Worm (Caenorhabditis elegans): Measurements from ENCODE around the gene vab-2.

The vab-2 gene

ce11 chrIV:3733287-3733686 is 33.3 kb downstream of the vab-2 start:
- TF ChIP-seq pqm-1 (tag; optimal IDR thresholded peaks at IDR 0.05) (no peak), nhr-11 (tag; optimal IDR thresholded peaks at IDR 0.05) (no peak), nhr-237 (tag; optimal IDR thresholded peaks at IDR 0.05) (no peak), zag-1 (tag; optimal IDR thresholded peaks at IDR 0.05) (no peak), skn-1 (tag; optimal IDR thresholded peaks at IDR 0.05) (no peak), nhr-25 (tag; optimal IDR thresholded peaks at IDR 0.05) (no peak), daf-12 (tag; optimal IDR thresholded peaks at IDR 0.05) (no peak), ceh-82 (tag; optimal IDR thresholded peaks at IDR 0.05) (no peak), ztf-11 (tag; optimal IDR thresholded peaks at IDR 0.05) (no peak)

ce11 chrIV:3731430-3731829 is 35.2 kb downstream of the vab-2 start:
- TF ChIP-seq jun-1 (tag; optimal IDR thresholded peaks at IDR 0.05): no peak
- TF ChIP-seq nhr-67 (tag; optimal IDR thresholded peaks at IDR 0.05): no peak
- no peak for TF ChIP-seq ama-1 (optimal IDR thresholded peaks at IDR 0.05)
- TF ChIP-seq elt-1 (tag; optimal IDR thresholded peaks at IDR 0.05): no peak
- TF ChIP-seq nhr-76 (tag; optimal IDR thresholded peaks at IDR 0.05): no peak
- no peak for TF ChIP-seq ceh-28 (tag; optimal IDR thresholded peaks at IDR 0.05)
- no peak for TF ChIP-seq tbx-2 (tag; optimal IDR thresholded peaks at IDR 0.05)
- TF ChIP-seq egl-5 (tag; optimal IDR thresholded peaks at IDR 0.05): no peak
- no peak for TF ChIP-seq mml-1 (tag; optimal IDR thresholded peaks at IDR 0.05)
- no peak for TF ChIP-seq ztf-11 (tag; optimal IDR thresholded peaks at IDR 0.05)
- TF ChIP-seq R02D3.7 (tag; optimal IDR thresholded peaks at IDR 0.05): no peak
- no peak for TF ChIP-seq zag-1 (tag; optimal IDR thresholded peaks at IDR 0.05)

ce11 chrIV:3725845-3726244 is 40.8 kb downstream of the vab-2 start, which contains the start of gene smgl-2:
Gene smgl-2 (plus strand): TSS chrIV:3726164.
- TF ChIP-seq elt-3 (tag; optimal IDR thresholded peaks at IDR 0.05) (no peak), zag-1 (tag; optimal IDR thresholded peaks at IDR 0.05) (no peak), unc-62 (GFP tag; optimal IDR thresholded peaks at IDR 0.05) (no peak), skn-1 (tag; optimal IDR thresholded peaks at IDR 0.05) (no peak), nhr-67 (tag; optimal IDR thresholded peaks at IDR 0.05) (no peak), lin-15B (tag; optimal IDR thresholded peaks at IDR 0.05) (peak; percentile 81), ztf-11 (tag; optimal IDR thresholded peaks at IDR 0.05) (no peak), mdl-1 (tag; optimal IDR thresholded peaks at IDR 0.05) (no peak), nhr-28 (tag; optimal IDR thresholded peaks at IDR 0.05) (no peak), elt-2 (tag; optimal IDR thresholded peaks at IDR 0.05) (peak; percentile 41), ZK546.5 (tag; optimal IDR thresholded peaks at IDR 0.05) (no peak), pha-4 (tag; optimal IDR thresholded peaks at IDR 0.05) (peak; percentile 79), mml-1 (tag; optimal IDR thresholded peaks at IDR 0.05) (no peak), unc-39 (tag; optimal IDR thresholded peaks at IDR 0.05) (no peak), nhr-76 (tag; optimal IDR thresholded peaks at IDR 0.05) (no peak), nhr-12 (tag; optimal IDR thresholded peaks at IDR 0.05) (no peak), nfya-1 (tag; optimal IDR thresholded peaks at IDR 0.05; ENCODE audit: insufficient read depth) (peak; percentile 76), tbx-2 (tag; optimal IDR thresholded peaks at IDR 0.05) (no peak), aly-2 (tag; optimal IDR thresholded peaks at IDR 0.05) (no peak), fkh-2 (tag; optimal IDR thresholded peaks at IDR 0.05) (no peak), hmg-11 (tag; optimal IDR thresholded peaks at IDR 0.05) (peak; percentile 52), ztf-4 (tag; optimal IDR thresholded peaks at IDR 0.05) (no peak), nhr-25 (tag; optimal IDR thresholded peaks at IDR 0.05) (peak; percentile 42), jun-1 (tag; optimal IDR thresholded peaks at IDR 0.05) (no peak), ceh-16 (tag; optimal IDR thresholded peaks at IDR 0.05) (no peak), R02D3.7 (tag; optimal IDR thresholded peaks at IDR 0.05) (peak; percentile 44), nhr-43 (tag; optimal IDR thresholded peaks at IDR 0.05; ENCODE audit: poor library complexity, severe bottlenecking) (no peak), eor-1 (tag; optimal IDR thresholded peaks at IDR 0.05) (peak in 1 of 2 experiments; percentile 40), lin-39 (tag; optimal IDR thresholded peaks at IDR 0.05) (no peak), daf-12 (tag; optimal IDR thresholded peaks at IDR 0.05) (no peak), egl-27 (tag; optimal IDR thresholded peaks at IDR 0.05) (no peak), snpc-4 (tag; optimal IDR thresholded peaks at IDR 0.05) (peak; percentile 57), ceh-9 (tag; optimal IDR thresholded peaks at IDR 0.05) (no peak), fkh-10 (GFP tag; optimal IDR thresholded peaks at IDR 0.05) (no peak), elt-1 (tag; optimal IDR thresholded peaks at IDR 0.05) (no peak), sea-2 (GFP tag; optimal IDR thresholded peaks at IDR 0.05) (no peak), ama-1 (optimal IDR thresholded peaks at IDR 0.05) (no peak), nhr-237 (tag; optimal IDR thresholded peaks at IDR 0.05) (no peak), nhr-77 (tag; optimal IDR thresholded peaks at IDR 0.05) (no peak), nhr-23 (tag; optimal IDR thresholded peaks at IDR 0.05) (peak; percentile 65), nhr-11 (tag; optimal IDR thresholded peaks at IDR 0.05) (no peak), pqm-1 (tag; optimal IDR thresholded peaks at IDR 0.05) (peak; percentile 50), lsy-12 (tag; optimal IDR thresholded peaks at IDR 0.05) (no peak), egl-5 (tag; optimal IDR thresholded peaks at IDR 0.05) (peak; percentile 80), ceh-82 (tag; optimal IDR thresholded peaks at IDR 0.05) (peak; percentile 27), fos-1 (tag; optimal IDR thresholded peaks at IDR 0.05) (no peak), ceh-28 (tag; optimal IDR thresholded peaks at IDR 0.05) (peak; percentile 40)

Measured in whole organism, L3 larva.